Worm (Caenorhabditis elegans) whole organism, early embryonic: Measurements from ENCODE around the gene C23H3.9.

Experiments used
- B0310.2 ChIP-seq: sonication (generic microtip); optimal IDR thresholded peaks from 2 replicates; lab custom pipeline; 2016; ENCODE audit warnings: mild to moderate bottlenecking, missing genetic modification characterization, missing compliant biosample characterization
- F13C5.2 ChIP-seq: sonication (generic microtip); optimal IDR thresholded peaks from 2 replicates; lab custom pipeline; 2017; ENCODE audit warnings: mild to moderate bottlenecking, missing genetic modification characterization, inconsistent platforms, missing compliant biosample characterization
- aly-1 ChIP-seq: sonication (generic microtip); optimal IDR thresholded peaks from 2 replicates; lab custom pipeline; 2016; ENCODE audit warnings: missing genetic modification characterization, missing compliant biosample characterization
- ama-1 ChIP-seq: fragments of 150-350 bp; optimal IDR thresholded peaks from 2 replicates; lab custom pipeline; 2014
- ceh-13 ChIP-seq: fragments of 200-800 bp; sonication (Bioruptor generic); optimal IDR thresholded peaks from 2 replicates; lab custom pipeline; 2018; ENCODE audit warnings: mild to moderate bottlenecking, missing genetic modification characterization, missing compliant biosample characterization
- ceh-36 ChIP-seq: sonication (generic microtip); optimal IDR thresholded peaks from 2 replicates; lab custom pipeline; 2016; ENCODE audit warnings: missing genetic modification characterization, inconsistent platforms, missing compliant biosample characterization
- ets-7 ChIP-seq: sonication (generic microtip); optimal IDR thresholded peaks from 2 replicates; lab custom pipeline; 2016; ENCODE audit warnings: missing genotype, missing genetic modification characterization, missing compliant biosample characterization
- flt-1 ChIP-seq: fragments of 200-800 bp; sonication (Bioruptor generic); IDR thresholded peaks from 2 replicates; pipeline ENCODE4 v1.3.6; 2022; ENCODE audit warnings: missing genetic modification characterization, missing compliant biosample characterization
- hmbx-1 ChIP-seq: sonication (generic microtip); optimal IDR thresholded peaks from 2 replicates; lab custom pipeline; 2016; ENCODE audit warnings: mild to moderate bottlenecking, missing genetic modification characterization, missing compliant biosample characterization
- hmg-4 ChIP-seq: fragments of 200-800 bp; sonication (Bioruptor generic); optimal IDR thresholded peaks from 2 replicates; lab custom pipeline; 2018; ENCODE audit warnings: mild to moderate bottlenecking, missing genetic modification characterization, missing compliant biosample characterization
- hnd-1 ChIP-seq: sonication (generic microtip); optimal IDR thresholded peaks from 2 replicates; lab custom pipeline; 2016; ENCODE audit warnings: missing genetic modification characterization, missing compliant biosample characterization
- pes-1 ChIP-seq: fragments of 200-800 bp; sonication (Bioruptor generic); IDR thresholded peaks from 2 replicates; pipeline ENCODE4 v1.3.6; 2022; ENCODE audit warnings: missing genetic modification reagents, missing genetic modification characterization, missing compliant biosample characterization
- scrt-1 ChIP-seq: fragments of 200-800 bp; sonication (Bioruptor generic); IDR thresholded peaks from 2 replicates; pipeline ENCODE4 v1.3.6; 2022; ENCODE audit warnings: missing genetic modification characterization, missing compliant biosample characterization
- sea-1 ChIP-seq: fragments of 200-800 bp; sonication (Bioruptor generic); conservative IDR thresholded peaks from 2 replicates; pipeline ENCODE4 v1.3.6; 2022; ENCODE audit warnings: missing genetic modification characterization, missing compliant biosample characterization
- tbx-11 ChIP-seq: fragments of 200-800 bp; sonication (Bioruptor generic); IDR thresholded peaks from 2 replicates; pipeline ENCODE4 v1.3.6; 2022; ENCODE audit warnings: missing genetic modification characterization, missing compliant biosample characterization
- tbx-37 ChIP-seq: fragments of 200-800 bp; sonication (Bioruptor generic); conservative IDR thresholded peaks from 2 replicates; pipeline ENCODE4 v1.3.6; 2022; ENCODE audit warnings: missing genetic modification reagents, missing genetic modification characterization, missing compliant biosample characterization
- tra-4 ChIP-seq: sonication (generic microtip); optimal IDR thresholded peaks from 2 replicates; lab custom pipeline; 2017; ENCODE audit warnings: missing genetic modification characterization, missing compliant biosample characterization

The C23H3.9 gene

DNA sequence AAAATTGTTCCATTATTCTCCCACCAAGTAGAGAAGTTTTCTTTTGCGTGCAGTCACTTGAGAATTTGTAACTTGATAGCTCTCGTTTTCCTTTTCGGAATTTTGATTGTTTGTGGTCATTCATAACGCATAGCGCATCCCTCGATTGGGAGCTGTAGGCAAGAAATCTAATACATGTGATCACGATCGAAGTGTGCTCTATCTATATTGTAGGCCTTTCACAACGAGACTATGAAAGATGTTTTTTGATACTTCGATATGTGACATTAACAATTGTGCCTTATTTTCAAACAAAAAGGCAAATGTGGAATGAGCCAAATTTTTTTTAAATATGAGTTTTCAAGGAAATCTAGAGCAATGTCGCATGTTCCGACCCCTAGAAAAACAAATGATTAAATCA, 3.2 kb downstream of the C23H3.9 start:
- no peak for TF ChIP-seq flt-1 (GFP tag; lab: Robert Waterston, UW)
- TF ChIP-seq hmg-4 (GFP tag; lab: Kevin White, UChicago), result no peak
- TF ChIP-seq hnd-1, result no peak
- no peak for TF ChIP-seq aly-1 (tag; lab: Kevin White, UChicago)
- TF ChIP-seq tbx-37 (GFP tag; lab: Robert Waterston, UW), result no peak
- TF ChIP-seq ceh-36 (tag; lab: Kevin White, UChicago), result no peak
- TF ChIP-seq pes-1 (GFP tag; lab: Robert Waterston, UW), result no peak
- no peak for TF ChIP-seq tbx-11 (GFP tag; lab: Robert Waterston, UW)
- no peak for TF ChIP-seq scrt-1 (GFP tag; lab: Robert Waterston, UW)
- TF ChIP-seq sea-1 (GFP tag; lab: Robert Waterston, UW), result no peak
- no peak for TF ChIP-seq ama-1 (lab: Kevin White, UChicago)

DNA sequence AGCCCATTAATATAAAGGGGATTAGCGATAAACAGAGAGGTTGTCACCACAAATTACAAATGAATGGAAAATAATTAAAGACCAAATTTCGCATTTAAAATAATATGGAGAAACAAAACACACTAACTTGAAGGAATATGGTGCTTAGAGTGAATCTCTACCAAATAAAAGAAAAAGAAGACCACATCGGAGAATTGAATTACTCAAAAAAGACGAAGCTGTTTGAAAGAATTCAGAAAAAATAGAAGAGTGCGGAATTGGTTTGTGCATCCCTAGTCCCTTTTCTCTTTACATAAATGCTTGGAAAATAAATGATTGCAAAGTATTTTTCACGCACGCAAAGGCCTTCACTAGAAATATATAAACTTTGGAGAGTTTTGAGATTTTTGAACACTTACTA, 5.2 kb downstream of the C23H3.9 start:
- TF ChIP-seq F13C5.2 (tag; lab: Kevin White, UChicago) (no peak), scrt-1 (GFP tag; lab: Robert Waterston, UW) (no peak), hmg-4 (GFP tag; lab: Kevin White, UChicago) (no peak), flt-1 (GFP tag; lab: Robert Waterston, UW) (no peak), sea-1 (GFP tag; lab: Robert Waterston, UW) (no peak), ets-7 (no peak), hnd-1 (no peak), B0310.2 (tag; lab: Kevin White, UChicago) (no peak), hmbx-1 (tag; lab: Kevin White, UChicago) (no peak), tbx-11 (GFP tag; lab: Robert Waterston, UW) (no peak), ceh-13 (GFP tag; lab: Kevin White, UChicago) (no peak), pes-1 (GFP tag; lab: Robert Waterston, UW) (no peak), tra-4 (tag; lab: Kevin White, UChicago) (no peak), ama-1 (lab: Kevin White, UChicago) (no peak), ceh-36 (tag; lab: Kevin White, UChicago) (no peak), aly-1 (tag; lab: Kevin White, UChicago) (no peak), tbx-37 (GFP tag; lab: Robert Waterston, UW) (no peak)

ce11 chrII:73329-73728, 5.7 kb downstream of the C23H3.9 start:
- no peak for TF ChIP-seq F13C5.2 (tag; lab: Kevin White, UChicago)
- no peak for TF ChIP-seq scrt-1 (GFP tag; lab: Robert Waterston, UW)
- TF ChIP-seq hmbx-1 (tag; lab: Kevin White, UChicago), result no peak
- no peak for TF ChIP-seq pes-1 (GFP tag; lab: Robert Waterston, UW)
- TF ChIP-seq tbx-11 (GFP tag; lab: Robert Waterston, UW), result no peak
- no peak for TF ChIP-seq B0310.2 (tag; lab: Kevin White, UChicago)
- TF ChIP-seq flt-1 (GFP tag; lab: Robert Waterston, UW), result no peak
- TF ChIP-seq aly-1 (tag; lab: Kevin White, UChicago), result no peak
- no peak for TF ChIP-seq ets-7
- TF ChIP-seq ceh-36 (tag; lab: Kevin White, UChicago), result no peak
- TF ChIP-seq hmg-4 (GFP tag; lab: Kevin White, UChicago), result no peak
- no peak for TF ChIP-seq ama-1 (lab: Kevin White, UChicago)
- no peak for TF ChIP-seq tbx-37 (GFP tag; lab: Robert Waterston, UW)
- no peak for TF ChIP-seq ceh-13 (GFP tag; lab: Kevin White, UChicago)
- no peak for TF ChIP-seq hnd-1
- no peak for TF ChIP-seq tra-4 (tag; lab: Kevin White, UChicago)
- TF ChIP-seq sea-1 (GFP tag; lab: Robert Waterston, UW), result no peak

DNA sequence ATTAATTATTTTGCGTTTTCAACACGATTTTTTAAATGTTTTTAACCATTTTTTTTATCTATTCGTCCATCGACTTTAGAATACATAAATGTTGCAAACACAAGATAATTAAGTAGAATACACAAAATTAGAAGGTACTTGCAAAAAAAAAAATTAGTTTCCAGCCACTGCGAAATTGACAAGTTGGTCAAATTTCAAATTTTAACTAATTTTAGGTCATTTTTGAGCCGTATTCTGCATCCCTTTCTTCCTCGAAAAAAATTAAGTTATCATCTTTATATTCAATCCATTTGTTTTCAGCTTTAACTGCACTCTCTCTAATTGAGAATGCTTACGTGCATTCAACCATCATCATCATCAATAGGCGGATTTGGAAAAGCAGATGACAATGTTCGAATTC, 9.7 kb downstream of the C23H3.9 start, which contains the start of gene egl-26:
Gene egl-26 (plus strand): TSS at position 301 of the 400 bp plus-strand sequence.
- TF ChIP-seq tbx-11 (GFP tag; lab: Robert Waterston, UW) (no peak), tbx-37 (GFP tag; lab: Robert Waterston, UW) (no peak), ceh-36 (tag; lab: Kevin White, UChicago) (no peak), flt-1 (GFP tag; lab: Robert Waterston, UW) (no peak), sea-1 (GFP tag; lab: Robert Waterston, UW) (no peak), tra-4 (tag; lab: Kevin White, UChicago) (no peak), scrt-1 (GFP tag; lab: Robert Waterston, UW) (no peak), B0310.2 (tag; lab: Kevin White, UChicago) (no peak), pes-1 (GFP tag; lab: Robert Waterston, UW) (no peak), hmbx-1 (tag; lab: Kevin White, UChicago) (no peak), F13C5.2 (tag; lab: Kevin White, UChicago) (no peak), ceh-13 (GFP tag; lab: Kevin White, UChicago) (no peak), hnd-1 (no peak), aly-1 (tag; lab: Kevin White, UChicago) (no peak)

ce11 chrII:68757-69156, 10.3 kb downstream of the C23H3.9 start:
- TF ChIP-seq scrt-1 (GFP tag; lab: Robert Waterston, UW), result no peak
- TF ChIP-seq hnd-1, result no peak
- TF ChIP-seq hmbx-1 (tag; lab: Kevin White, UChicago), result no peak
- TF ChIP-seq ceh-36 (tag; lab: Kevin White, UChicago), result no peak
- no peak for TF ChIP-seq B0310.2 (tag; lab: Kevin White, UChicago)
- no peak for TF ChIP-seq aly-1 (tag; lab: Kevin White, UChicago)
- no peak for TF ChIP-seq tbx-11 (GFP tag; lab: Robert Waterston, UW)
- no peak for TF ChIP-seq flt-1 (GFP tag; lab: Robert Waterston, UW)
- no peak for TF ChIP-seq hmg-4 (GFP tag; lab: Kevin White, UChicago)
- no peak for TF ChIP-seq ceh-13 (GFP tag; lab: Kevin White, UChicago)
- no peak for TF ChIP-seq sea-1 (GFP tag; lab: Robert Waterston, UW)
- no peak for TF ChIP-seq tbx-37 (GFP tag; lab: Robert Waterston, UW)
- no peak for TF ChIP-seq F13C5.2 (tag; lab: Kevin White, UChicago)
- TF ChIP-seq ama-1 (lab: Kevin White, UChicago), result no peak
- TF ChIP-seq ets-7, result no peak

- TF ChIP-seq F13C5.2 (tag; lab: Kevin White, UChicago) (no peak), ama-1 (lab: Kevin White, UChicago) (no peak), ceh-36 (tag; lab: Kevin White, UChicago) (no peak), pes-1 (GFP tag; lab: Robert Waterston, UW) (no peak), hnd-1 (no peak), tra-4 (tag; lab: Kevin White, UChicago) (no peak), scrt-1 (GFP tag; lab: Robert Waterston, UW) (no peak), aly-1 (tag; lab: Kevin White, UChicago) (no peak), flt-1 (GFP tag; lab: Robert Waterston, UW) (no peak), B0310.2 (tag; lab: Kevin White, UChicago) (no peak), ets-7 (no peak), ceh-13 (GFP tag; lab: Kevin White, UChicago) (no peak), hmbx-1 (tag; lab: Kevin White, UChicago) (no peak), sea-1 (GFP tag; lab: Robert Waterston, UW) (no peak), tbx-11 (GFP tag; lab: Robert Waterston, UW) (no peak), hmg-4 (GFP tag; lab: Kevin White, UChicago) (no peak), tbx-37 (GFP tag; lab: Robert Waterston, UW) (no peak)
These were observed 11.4 kb downstream of the C23H3.9 start for ce11 chrII:67663-68062.
